Worm (Caenorhabditis elegans): ENCODE measurements around the gene R04F11.5.

ce11 chrV:12276946-12277345 lies 40.9 kb downstream of the R04F11.5 start, which contains the start of gene bnc-1:
- no peak for TF ChIP-seq pqm-1 (tag; optimal IDR thresholded peaks at IDR 0.05)
- no peak for TF ChIP-seq fkh-10 (GFP tag; optimal IDR thresholded peaks at IDR 0.05)
- TF ChIP-seq jun-1 (tag; optimal IDR thresholded peaks at IDR 0.05) = no peak
- TF ChIP-seq fos-1 (tag; optimal IDR thresholded peaks at IDR 0.05) = no peak
